Fruit fly (Drosophila melanogaster) whole organism, embryonic: ENCODE results near the gene Grik.

Source experiments
- CG10431 ChIP-seq: fragments of 200-800 bp; sonication (Bioruptor generic); optimal IDR thresholded peaks from 3 replicates; lab custom pipeline; 2018; ENCODE audit warnings: missing biosample characterization, mild to moderate bottlenecking, missing genetic modification characterization
- CG1233 ChIP-seq: fragments of 200-800 bp; sonication (Bioruptor generic); optimal IDR thresholded peaks from 4 replicates; lab custom pipeline; 2018; ENCODE audit warnings: missing biosample characterization, mild to moderate bottlenecking, missing genetic modification characterization
- CG14014 ChIP-seq: fragments of 200-800 bp; sonication (Bioruptor generic); IDR thresholded peaks from 2 replicates; pipeline ENCODE4 v1.3.6; 2022; ENCODE audit warnings: missing biosample characterization, missing genetic modification characterization
- CG17328 ChIP-seq: fragments of 200-800 bp; sonication (Bioruptor generic); IDR thresholded peaks from 2 replicates; pipeline ENCODE4 v1.3.6; 2022; ENCODE audit warnings: missing biosample characterization, missing genetic modification characterization
- CG2116 ChIP-seq: fragments of 200-800 bp; sonication (Bioruptor generic); optimal IDR thresholded peaks from 3 replicates; lab custom pipeline; 2018; ENCODE audit warnings: missing biosample characterization, mild to moderate bottlenecking, missing genetic modification characterization
- CG2120 ChIP-seq: fragments of 200-800 bp; sonication (Bioruptor generic); optimal IDR thresholded peaks from 3 replicates; lab custom pipeline; 2016; ENCODE audit warnings: missing biosample characterization, missing genetic modification characterization
- CG31365 ChIP-seq: fragments of 200-800 bp; sonication (Bioruptor generic); optimal IDR thresholded peaks from 2 replicates; lab custom pipeline; 2018; ENCODE audit warnings: missing biosample characterization, mild to moderate bottlenecking, missing genetic modification characterization
- CG31441 ChIP-seq: fragments of 200-800 bp; sonication (Bioruptor generic); IDR thresholded peaks from 2 replicates; pipeline ENCODE4 v1.3.6; 2022; ENCODE audit warnings: missing biosample characterization, missing genetic modification characterization
- CG33557 ChIP-seq: fragments of 200-800 bp; sonication (Bioruptor generic); optimal IDR thresholded peaks from 2 replicates; lab custom pipeline; 2019; ENCODE audit warnings: missing biosample characterization, mild to moderate bottlenecking, missing genetic modification characterization, moderate library complexity
- CG7271 ChIP-seq: fragments of 200-800 bp; sonication (Bioruptor generic); optimal IDR thresholded peaks from 2 replicates; lab custom pipeline; 2018; ENCODE audit warnings: missing biosample characterization, mild to moderate bottlenecking, missing genetic modification characterization, moderate library complexity
- CG7987 ChIP-seq: fragments of 200-800 bp; sonication (Bioruptor generic); optimal IDR thresholded peaks from 2 replicates; lab custom pipeline; 2018; ENCODE audit warnings: missing biosample characterization, mild to moderate bottlenecking, missing genetic modification characterization, moderate library complexity
- D19A ChIP-seq: fragments of 200-800 bp; optimal IDR thresholded peaks from 3 replicates; lab custom pipeline; 2019; ENCODE audit warnings: missing biosample characterization, mild to moderate bottlenecking, missing genetic modification characterization, moderate library complexity
- Dbx ChIP-seq: fragments of 200-800 bp; sonication (Bioruptor generic); IDR thresholded peaks from 3 replicates; pipeline ENCODE4 v1.3.6; 2022; ENCODE audit warnings: missing biosample characterization, missing genetic modification characterization
- Drgx ChIP-seq: fragments of 200-800 bp; sonication (Bioruptor generic); IDR thresholded peaks from 2 replicates; pipeline ENCODE4 v1.3.6; 2022; ENCODE audit warnings: missing biosample characterization, missing genetic modification characterization
- HLHmδ ChIP-seq: fragments of 200-800 bp; sonication (Bioruptor generic); optimal IDR thresholded peaks from 2 replicates; lab custom pipeline; 2018; ENCODE audit warnings: missing biosample characterization, mild to moderate bottlenecking, missing genetic modification characterization, moderate library complexity
- Hey ChIP-seq: fragments of 200-800 bp; sonication (Bioruptor generic); optimal IDR thresholded peaks from 3 replicates; lab custom pipeline; 2018; ENCODE audit warnings: missing biosample characterization, mild to moderate bottlenecking, missing genetic modification characterization
- HmgD ChIP-seq: fragments of 200-800 bp; sonication (Bioruptor generic); optimal IDR thresholded peaks from 3 replicates; lab custom pipeline; 2016; ENCODE audit warnings: missing biosample characterization, missing genetic modification characterization
- NC2β ChIP-seq: fragments of 200-800 bp; sonication (Bioruptor generic); optimal IDR thresholded peaks from 2 replicates; lab custom pipeline; 2016; ENCODE audit warnings: missing biosample characterization, missing genetic modification characterization
- Vsx1 ChIP-seq: fragments of 200-800 bp; sonication (Bioruptor generic); optimal IDR thresholded peaks from 2 replicates; lab custom pipeline; 2017; ENCODE audit warnings: missing biosample characterization, mild to moderate bottlenecking, missing genetic modification characterization, missing genetic modification reagents
- ab ChIP-seq: fragments of 200-800 bp; sonication (Bioruptor generic); optimal IDR thresholded peaks from 2 replicates; lab custom pipeline; 2016; ENCODE audit warnings: missing biosample characterization, missing genetic modification characterization
- bcd ChIP-seq: fragments of 200-800 bp; sonication (Bioruptor generic); optimal IDR thresholded peaks from 2 replicates; lab custom pipeline; 2017; ENCODE audit warnings: missing biosample characterization, mild to moderate bottlenecking, missing genetic modification characterization
- cg ChIP-seq: fragments of 200-800 bp; sonication (Bioruptor generic); optimal IDR thresholded peaks from 3 replicates; lab custom pipeline; 2019; ENCODE audit warnings: missing biosample characterization, mild to moderate bottlenecking, missing genetic modification characterization, moderate library complexity
- chinmo ChIP-seq: fragments of 200-800 bp; sonication (Bioruptor generic); IDR thresholded peaks from 4 replicates; pipeline ENCODE4 v1.3.6; 2022; ENCODE audit warnings: missing biosample characterization, missing genetic modification characterization; ENCODE audit not compliant: partially characterized antibody
- corto ChIP-seq: fragments of 200-800 bp; sonication (Bioruptor generic); optimal IDR thresholded peaks from 2 replicates; lab custom pipeline; 2016; ENCODE audit warnings: missing biosample characterization, mild to moderate bottlenecking, missing genetic modification characterization, moderate library complexity
- crp ChIP-seq, 2 experiments: fragments of 200-800 bp; sonication (Bioruptor generic); optimal IDR thresholded peaks; 2 replicates in 1 of 2; 3 replicates in 1 of 2; lab custom pipeline; 2017; ENCODE audit warnings: missing biosample characterization in 2 of 2, missing genetic modification characterization in 2 of 2, mild to moderate bottlenecking in 1 of 2, moderate library complexity in 1 of 2
- dysf ChIP-seq: fragments of 200-800 bp; sonication (Bioruptor generic); IDR thresholded peaks from 3 replicates; pipeline ENCODE4 v1.3.6; 2022; ENCODE audit warnings: missing biosample characterization, missing genetic modification characterization
- eve ChIP-seq, 2 experiments: fragments of >200 bp; optimal IDR thresholded peaks; 2 replicates each; lab custom pipeline; 2017; ENCODE audit warnings: missing biosample characterization in 2 of 2, missing genetic modification characterization in 2 of 2
- ftz-f1 ChIP-seq: fragments of 200-800 bp; sonication (Bioruptor generic); optimal IDR thresholded peaks from 2 replicates; lab custom pipeline; 2016; ENCODE audit warnings: missing biosample characterization, missing genetic modification characterization
- nerfin-1 ChIP-seq: fragments of 200-800 bp; sonication (Bioruptor generic); optimal IDR thresholded peaks from 3 replicates; lab custom pipeline; 2019; ENCODE audit warnings: missing biosample characterization, mild to moderate bottlenecking, missing genetic modification characterization, moderate library complexity
- oc ChIP-seq: fragments of 200-800 bp; sonication (Bioruptor generic); optimal IDR thresholded peaks from 2 replicates; lab custom pipeline; 2018; ENCODE audit warnings: missing biosample characterization, mild to moderate bottlenecking, missing genetic modification characterization, moderate library complexity
- sd ChIP-seq: fragments of 200-800 bp; sonication (Bioruptor generic); optimal IDR thresholded peaks from 3 replicates; lab custom pipeline; 2018; ENCODE audit warnings: missing biosample characterization, mild to moderate bottlenecking, missing genetic modification characterization, moderate library complexity
- seq ChIP-seq: fragments of 200-800 bp; sonication (Bioruptor generic); IDR thresholded peaks from 2 replicates; pipeline ENCODE4 v1.3.6; 2022; ENCODE audit warnings: missing biosample characterization, missing genetic modification characterization
- ssp ChIP-seq: fragments of 200-800 bp; sonication (Bioruptor generic); IDR thresholded peaks from 2 replicates; pipeline ENCODE4 v1.3.6; 2022; ENCODE audit warnings: missing biosample characterization, missing genetic modification characterization
- stc ChIP-seq: fragments of 200-800 bp; sonication (Bioruptor generic); IDR thresholded peaks from 2 replicates; pipeline ENCODE4 v1.3.6; 2022; ENCODE audit warnings: missing biosample characterization, missing genetic modification characterization
- tap ChIP-seq: fragments of 200-800 bp; optimal IDR thresholded peaks from 3 replicates; lab custom pipeline; 2019; ENCODE audit warnings: missing biosample characterization, mild to moderate bottlenecking, missing genetic modification characterization, moderate library complexity
- tx ChIP-seq: fragments of 200-800 bp; sonication (Bioruptor generic); optimal IDR thresholded peaks from 2 replicates; lab custom pipeline; 2016; ENCODE audit warnings: missing biosample characterization, missing genetic modification characterization
- unpg ChIP-seq: fragments of 200-800 bp; sonication (Bioruptor generic); optimal IDR thresholded peaks from 3 replicates; lab custom pipeline; 2018; ENCODE audit warnings: missing biosample characterization, mild to moderate bottlenecking, missing genetic modification characterization, moderate library complexity
- usp ChIP-seq: fragments of >200 bp; optimal IDR thresholded peaks from 2 replicates; lab custom pipeline; 2017; ENCODE audit warnings: missing biosample characterization, missing genetic modification characterization
- vvl ChIP-seq: fragments of 200-800 bp; sonication (Bioruptor generic); IDR thresholded peaks from 2 replicates; pipeline ENCODE4 v1.3.6; 2022; ENCODE audit warnings: missing biosample characterization, missing genetic modification characterization

The Grik gene

dm6 chr3R:20949749-20950676 lies 48.3 kb downstream of the Grik start (continued):
- no peak for TF ChIP-seq ftz-f1 (GFP tag; lab: Kevin White, UChicago)
- TF ChIP-seq dysf (GFP tag; lab: Robert Waterston, UW) = peak; percentile 8; the same call in 1 of the 3 replicates
- TF ChIP-seq usp (GFP tag; lab: Kevin White, UChicago) = no peak
- no peak for TF ChIP-seq CG14014 (GFP tag; lab: Robert Waterston, UW)
- peak; percentile 33 for TF ChIP-seq CG1233 (GFP tag; lab: Kevin White, UChicago)
- TF ChIP-seq CG33557 (GFP tag; lab: Kevin White, UChicago) = no peak
- no peak for TF ChIP-seq Hey (tag; lab: Kevin White, UChicago)
- no peak for TF ChIP-seq oc (tag; lab: Kevin White, UChicago)
- 0 out of 2 replicates have a peak, but pooled peaks have one; percentile 9 for TF ChIP-seq vvl
- TF ChIP-seq CG7987 (GFP tag; lab: Kevin White, UChicago) = no peak
- TF ChIP-seq nerfin-1 (tag; lab: Kevin White, UChicago) = no peak
- no peak for TF ChIP-seq bcd (GFP tag; lab: Kevin White, UChicago)
- no peak for TF ChIP-seq tx (GFP tag; lab: Kevin White, UChicago)
- no peak for TF ChIP-seq stc (GFP tag; lab: Robert Waterston, UW)
- TF ChIP-seq Vsx1 (GFP tag; lab: Kevin White, UChicago) = no peak
- TF ChIP-seq CG2120 (GFP tag; lab: Kevin White, UChicago) = no peak
- TF ChIP-seq D19A (tag; lab: Kevin White, UChicago) = peak; percentile 50
- TF ChIP-seq cg (GFP tag; lab: Kevin White, UChicago) = peak; percentile 81
- TF ChIP-seq CG31365 (tag; lab: Kevin White, UChicago) = no peak
- peak; percentile 56 for TF ChIP-seq CG31441 (GFP tag; lab: Robert Waterston, UW)
- TF ChIP-seq HmgD (GFP tag; lab: Kevin White, UChicago) = no peak
- TF ChIP-seq eve (GFP tag; optimal IDR thresholded peaks at IDR 0.05; lab: Kevin White, UChicago) = peak in 1 of 2 experiments; percentile 75
- TF ChIP-seq Dbx (GFP tag; lab: Robert Waterston, UW) = 0 out of 3 replicates have a peak, but pooled peaks have one; percentile 50
- TF ChIP-seq ab (GFP tag; lab: Kevin White, UChicago) = no peak
- TF ChIP-seq crp (GFP tag; optimal IDR thresholded peaks at IDR 0.05; lab: Kevin White, UChicago) = no peak
- no peak for TF ChIP-seq CG17328 (GFP tag; lab: Robert Waterston, UW)
- no peak for TF ChIP-seq corto (GFP tag; lab: Kevin White, UChicago)
- TF ChIP-seq seq (GFP tag; lab: Robert Waterston, UW) = no peak
- no peak for TF ChIP-seq Drgx (GFP tag; lab: Robert Waterston, UW)
- no peak for TF ChIP-seq ssp

DNA sequence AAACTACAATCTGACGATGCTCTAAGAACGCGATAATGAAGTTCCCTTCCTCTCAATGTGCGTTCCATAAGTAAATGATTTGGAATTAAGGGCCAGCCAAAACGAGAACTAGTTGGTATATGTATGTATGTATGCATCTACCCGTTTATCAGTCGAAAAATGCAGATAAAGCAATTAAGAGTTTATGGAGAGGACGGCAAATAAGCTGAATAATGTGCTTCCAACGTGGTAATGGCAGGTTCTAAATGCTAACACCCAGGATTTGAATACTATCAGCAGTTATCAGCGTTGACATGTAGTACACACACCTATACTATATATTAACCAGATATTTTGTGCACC lies 48.9 kb downstream of the Grik start:
- no peak for TF ChIP-seq NC2β
- TF ChIP-seq HLHmδ (GFP tag; lab: Kevin White, UChicago) = no peak
- no peak for TF ChIP-seq CG10431
- peak in 1 of 2 experiments; percentile 55 for TF ChIP-seq eve (GFP tag; optimal IDR thresholded peaks at IDR 0.05; lab: Kevin White, UChicago)
- no peak for TF ChIP-seq CG2116 (GFP tag; lab: Kevin White, UChicago)
- TF ChIP-seq chinmo (GFP tag; lab: Robert Waterston, UW) = peak; percentile 58; the same call in 1 of the 4 replicates
- no peak for TF ChIP-seq unpg (GFP tag; lab: Kevin White, UChicago)
- no peak for TF ChIP-seq tap
- peak; percentile 14 for TF ChIP-seq sd (tag; lab: Kevin White, UChicago)
- TF ChIP-seq CG7271 = no peak
